Worm (Caenorhabditis elegans): ENCODE data around the gene dnj-7.

ce11 chrX:7242878-7243277 lies 48.5 kb downstream of the dnj-7 start, which contains the start of gene F46H5.7:
- TF ChIP-seq W03F9.2 (tag; optimal IDR thresholded peaks at IDR 0.05): no peak
- no peak for TF ChIP-seq him-1 (tag; optimal IDR thresholded peaks at IDR 0.05)
- TF ChIP-seq dao-5 (tag; optimal IDR thresholded peaks at IDR 0.05): no peak

Measured in whole organism, L4/young adult.